Fruit fly (Drosophila melanogaster) whole organism, prepupa: Measurements from ENCODE around the gene Pen.

ENCODE experiments used
- CG11762 ChIP-seq: fragments of 200-800 bp; sonication (Bioruptor generic); optimal IDR thresholded peaks from 3 replicates; lab custom pipeline; 2016; ENCODE audit warnings: missing biosample characterization, missing genetic modification characterization; ENCODE audit not compliant: insufficient read depth
- CG15336 ChIP-seq: fragments of 200-800 bp; sonication (Bioruptor generic); IDR thresholded peaks from 2 replicates; pipeline ENCODE4 v1.3.6; 2022; ENCODE audit warnings: missing biosample characterization, missing genetic modification characterization
- CG1621 ChIP-seq: fragments of 200-800 bp; sonication (Bioruptor generic); optimal IDR thresholded peaks from 3 replicates; lab custom pipeline; 2018; ENCODE audit warnings: missing biosample characterization, mild to moderate bottlenecking, missing genetic modification characterization
- CG16779 ChIP-seq: fragments of 200-800 bp; sonication (Bioruptor generic); optimal IDR thresholded peaks from 3 replicates; lab custom pipeline; 2017; ENCODE audit warnings: missing biosample characterization, mild to moderate bottlenecking, missing genetic modification characterization
- CG3032 ChIP-seq: fragments of 200-800 bp; optimal IDR thresholded peaks from 2 replicates; lab custom pipeline; 2019; ENCODE audit warnings: missing biosample characterization, mild to moderate bottlenecking, missing genetic modification characterization, moderate library complexity
- CG31627 ChIP-seq: fragments of 200-800 bp; sonication (Bioruptor generic); optimal IDR thresholded peaks from 3 replicates; lab custom pipeline; 2016; ENCODE audit warnings: missing biosample characterization, missing genetic modification characterization
- CG32006 ChIP-seq: fragments of 200-800 bp; sonication (Bioruptor generic); optimal IDR thresholded peaks from 3 replicates; lab custom pipeline; 2017; ENCODE audit warnings: missing biosample characterization, mild to moderate bottlenecking, missing genetic modification characterization
- CG34406 ChIP-seq: fragments of 200-800 bp; sonication (Bioruptor generic); optimal IDR thresholded peaks from 3 replicates; lab custom pipeline; 2016; ENCODE audit warnings: missing biosample characterization, missing genetic modification characterization
- CG4318 ChIP-seq: fragments of 200-800 bp; sonication (Bioruptor generic); optimal IDR thresholded peaks from 3 replicates; lab custom pipeline; 2017; ENCODE audit warnings: missing biosample characterization, mild to moderate bottlenecking, missing genetic modification characterization
- CG6163 ChIP-seq: fragments of 200-800 bp; sonication (Bioruptor generic); IDR thresholded peaks from 3 replicates; pipeline ENCODE4 v1.3.6; 2022; ENCODE audit warnings: missing biosample characterization, missing genetic modification characterization
- CG6276 ChIP-seq: fragments of 200-800 bp; sonication (Bioruptor generic); optimal IDR thresholded peaks from 2 replicates; lab custom pipeline; 2017; ENCODE audit warnings: missing biosample characterization, mild to moderate bottlenecking, missing genetic modification characterization
- CG6792 ChIP-seq: fragments of 200-800 bp; sonication (Bioruptor generic); optimal IDR thresholded peaks from 3 replicates; lab custom pipeline; 2016; ENCODE audit warnings: missing biosample characterization, missing genetic modification characterization
- CG6854 ChIP-seq: fragments of 200-800 bp; sonication (Bioruptor generic); optimal IDR thresholded peaks from 2 replicates; lab custom pipeline; 2017; ENCODE audit warnings: missing biosample characterization, mild to moderate bottlenecking, missing genetic modification characterization
- CG8119 ChIP-seq: fragments of 200-800 bp; sonication (Bioruptor generic); IDR thresholded peaks from 3 replicates; pipeline ENCODE4 v1.3.6; 2022; ENCODE audit warnings: missing biosample characterization, missing genetic modification characterization
- CG8319 ChIP-seq: fragments of 200-800 bp; sonication (Bioruptor generic); optimal IDR thresholded peaks from 3 replicates; lab custom pipeline; 2016; ENCODE audit warnings: missing biosample characterization, missing genetic modification characterization
- CG8632 ChIP-seq: fragments of 200-800 bp; sonication (Bioruptor generic); optimal IDR thresholded peaks from 3 replicates; lab custom pipeline; 2016; ENCODE audit warnings: missing biosample characterization, missing genetic modification characterization
- Eip93F ChIP-seq: fragments of 200-800 bp; sonication (Bioruptor generic); optimal IDR thresholded peaks from 2 replicates; lab custom pipeline; 2016; ENCODE audit warnings: missing biosample characterization, mild to moderate bottlenecking, missing genetic modification characterization
- Gug ChIP-seq: fragments of 200-800 bp; sonication (Bioruptor generic); IDR thresholded peaks from 2 replicates; pipeline ENCODE4 v1.3.6; 2022; ENCODE audit warnings: missing biosample characterization, missing genetic modification characterization
- Hr39 ChIP-seq: fragments of 200-800 bp; sonication (Bioruptor generic); optimal IDR thresholded peaks from 2 replicates; lab custom pipeline; 2016; ENCODE audit warnings: missing biosample characterization, missing genetic modification characterization
- Hr4 ChIP-seq: fragments of 200-800 bp; sonication (Bioruptor generic); optimal IDR thresholded peaks from 3 replicates; lab custom pipeline; 2016; ENCODE audit warnings: missing biosample characterization, missing genetic modification characterization
- Lpt ChIP-seq: fragments of 200-800 bp; sonication (Bioruptor generic); optimal IDR thresholded peaks from 3 replicates; lab custom pipeline; 2016; ENCODE audit warnings: missing biosample characterization, missing genetic modification characterization
- Met ChIP-seq: fragments of 200-800 bp; sonication (Bioruptor generic); optimal IDR thresholded peaks from 3 replicates; lab custom pipeline; 2016; ENCODE audit warnings: missing biosample characterization, missing genetic modification characterization
- OdsH ChIP-seq: fragments of 200-800 bp; sonication (Bioruptor generic); optimal IDR thresholded peaks from 3 replicates; lab custom pipeline; 2016; ENCODE audit warnings: missing biosample characterization, missing genetic modification characterization
- Smox ChIP-seq: fragments of 200-800 bp; sonication (Bioruptor generic); optimal IDR thresholded peaks from 3 replicates; lab custom pipeline; 2016; ENCODE audit warnings: missing biosample characterization, missing genetic modification characterization
- Sox102F ChIP-seq: fragments of 200-800 bp; sonication (Bioruptor generic); optimal IDR thresholded peaks from 2 replicates; lab custom pipeline; 2016; ENCODE audit warnings: missing biosample characterization, mild to moderate bottlenecking, missing genetic modification characterization
- Sox14 ChIP-seq: fragments of 200-800 bp; sonication (Bioruptor generic); optimal IDR thresholded peaks from 3 replicates; lab custom pipeline; 2016; ENCODE audit warnings: missing biosample characterization, missing genetic modification characterization
- Sox15 ChIP-seq: fragments of 200-800 bp; sonication (Bioruptor generic); optimal IDR thresholded peaks from 3 replicates; lab custom pipeline; 2016; ENCODE audit warnings: missing biosample characterization, missing genetic modification characterization
- achi ChIP-seq: fragments of 200-800 bp; sonication (Bioruptor generic); optimal IDR thresholded peaks from 3 replicates; lab custom pipeline; 2016; ENCODE audit warnings: missing biosample characterization, missing genetic modification characterization
- acj6 ChIP-seq: fragments of 200-800 bp; sonication (Bioruptor generic); optimal IDR thresholded peaks from 3 replicates; lab custom pipeline; 2016; ENCODE audit warnings: missing biosample characterization, missing genetic modification characterization
- cyc ChIP-seq: fragments of 200-800 bp; sonication (Bioruptor generic); optimal IDR thresholded peaks from 3 replicates; lab custom pipeline; 2016; ENCODE audit warnings: missing biosample characterization, missing genetic modification characterization
- dsx ChIP-seq: fragments of 200-800 bp; optimal IDR thresholded peaks from 3 replicates; lab custom pipeline; 2019; ENCODE audit warnings: missing biosample characterization, mild to moderate bottlenecking, missing genetic modification characterization, moderate library complexity; ENCODE audit not compliant: poor library complexity, severe bottlenecking
- eg ChIP-seq: fragments of 200-800 bp; sonication (Bioruptor generic); IDR thresholded peaks from 3 replicates; pipeline ENCODE4 v1.3.6; 2022; ENCODE audit warnings: missing biosample characterization, missing genetic modification characterization
- esn ChIP-seq: fragments of 200-800 bp; sonication (Bioruptor generic); optimal IDR thresholded peaks from 2 replicates; lab custom pipeline; 2016; ENCODE audit warnings: missing biosample characterization, mild to moderate bottlenecking, missing genetic modification characterization, moderate library complexity
- fd59A ChIP-seq: fragments of 200-800 bp; sonication (Bioruptor generic); optimal IDR thresholded peaks from 2 replicates; lab custom pipeline; 2017; ENCODE audit warnings: missing biosample characterization, mild to moderate bottlenecking, missing genetic modification characterization, missing genetic modification reagents
- lz ChIP-seq: fragments of 200-800 bp; sonication (Bioruptor generic); optimal IDR thresholded peaks from 3 replicates; lab custom pipeline; 2016; ENCODE audit warnings: missing biosample characterization, missing genetic modification characterization
- pdm3 ChIP-seq: fragments of 200-800 bp; sonication (Bioruptor generic); optimal IDR thresholded peaks from 3 replicates; lab custom pipeline; 2016; ENCODE audit warnings: missing biosample characterization, missing genetic modification characterization
- spab ChIP-seq: fragments of 200-800 bp; sonication (Bioruptor generic); optimal IDR thresholded peaks from 2 replicates; lab custom pipeline; 2017; ENCODE audit warnings: missing biosample characterization, mild to moderate bottlenecking, missing genetic modification characterization, missing genetic modification reagents
- svp ChIP-seq: fragments of 200-800 bp; sonication (Bioruptor generic); peaks from one replicate; lab custom pipeline; 2016; ENCODE audit warnings: missing biosample characterization, missing genetic modification characterization
- topi ChIP-seq: fragments of 200-800 bp; sonication (Bioruptor generic); optimal IDR thresholded peaks from 3 replicates; lab custom pipeline; 2016; ENCODE audit warnings: missing biosample characterization, missing genetic modification characterization
- vri ChIP-seq: fragments of 200-800 bp; sonication (Bioruptor generic); optimal IDR thresholded peaks from 3 replicates; lab custom pipeline; 2016; ENCODE audit warnings: missing biosample characterization, mild to moderate bottlenecking, missing genetic modification characterization

Pen gene

dm6 chr2L:10061276-10061675 lies 4.6 kb downstream of the Pen start:
- peak; percentile 6 for TF ChIP-seq Hr4
- 0 out of 3 replicates have a peak, but pooled peaks have one; percentile 37 for TF ChIP-seq eg (GFP tag; lab: Robert Waterston, UW)
- peak; percentile 23 for TF ChIP-seq svp
- peak; percentile 14 for TF ChIP-seq CG32006 (GFP tag; lab: Kevin White, UChicago)
- TF ChIP-seq acj6 (GFP tag; lab: Kevin White, UChicago): no peak
- TF ChIP-seq CG15336 (GFP tag; lab: Robert Waterston, UW): no peak

- TF ChIP-seq CG15336 (GFP tag; lab: Robert Waterston, UW): no peak
- no peak for TF ChIP-seq CG11762 (GFP tag; lab: Kevin White, UChicago)
- no peak for TF ChIP-seq CG6276
- TF ChIP-seq Met (GFP tag; lab: Kevin White, UChicago): no peak
- no peak for TF ChIP-seq OdsH (GFP tag; lab: Kevin White, UChicago)
- no peak for TF ChIP-seq topi (GFP tag; lab: Kevin White, UChicago)
- TF ChIP-seq pdm3 (GFP tag; lab: Kevin White, UChicago): no peak
- no peak for TF ChIP-seq Hr39 (GFP tag; lab: Kevin White, UChicago)
- TF ChIP-seq CG4318 (GFP tag; lab: Kevin White, UChicago): no peak
- no peak for TF ChIP-seq CG6792 (GFP tag; lab: Kevin White, UChicago)
- no peak for TF ChIP-seq CG8119
- TF ChIP-seq achi (GFP tag; lab: Kevin White, UChicago): no peak
- no peak for TF ChIP-seq vri
- no peak for TF ChIP-seq Smox (GFP tag; lab: Kevin White, UChicago)
- TF ChIP-seq CG31627 (GFP tag; lab: Kevin White, UChicago): no peak
- no peak for TF ChIP-seq svp
- TF ChIP-seq CG8319 (GFP tag; lab: Kevin White, UChicago): no peak
- TF ChIP-seq spab (GFP tag; lab: Kevin White, UChicago): no peak
- no peak for TF ChIP-seq Sox102F (GFP tag; lab: Kevin White, UChicago)
Measured at dm6 chr2L:10064754-10065153, 8.1 kb downstream of the Pen start.

- TF ChIP-seq topi (GFP tag; lab: Kevin White, UChicago): no peak
- TF ChIP-seq Met (GFP tag; lab: Kevin White, UChicago): no peak
- no peak for TF ChIP-seq Eip93F
- TF ChIP-seq CG1621 (tag; lab: Kevin White, UChicago): no peak
- TF ChIP-seq svp: no peak
- no peak for TF ChIP-seq spab (GFP tag; lab: Kevin White, UChicago)
- no peak for TF ChIP-seq lz (GFP tag; lab: Kevin White, UChicago)
- TF ChIP-seq CG8319 (GFP tag; lab: Kevin White, UChicago): no peak
- no peak for TF ChIP-seq CG4318 (GFP tag; lab: Kevin White, UChicago)
- no peak for TF ChIP-seq esn (GFP tag; lab: Kevin White, UChicago)
- TF ChIP-seq CG6276: no peak
- no peak for TF ChIP-seq fd59A (GFP tag; lab: Kevin White, UChicago)
- no peak for TF ChIP-seq CG6792 (GFP tag; lab: Kevin White, UChicago)
- no peak for TF ChIP-seq Lpt (GFP tag; lab: Kevin White, UChicago)
- TF ChIP-seq CG34406 (GFP tag; lab: Kevin White, UChicago): no peak
- TF ChIP-seq Sox14 (GFP tag; lab: Kevin White, UChicago): no peak
- TF ChIP-seq cyc (GFP tag; lab: Kevin White, UChicago): no peak
- TF ChIP-seq CG16779 (tag; lab: Kevin White, UChicago): no peak
Measured at dm6 chr2L:10092289-10092688, 35.6 kb downstream of the Pen start, which contains the start of gene CG13133. Gene CG13133 (minus strand): TSS chr2L:10092389.

- TF ChIP-seq CG15336 (GFP tag; lab: Robert Waterston, UW) (no peak), lz (GFP tag; lab: Kevin White, UChicago) (no peak), Sox14 (GFP tag; lab: Kevin White, UChicago) (no peak), CG8632 (GFP tag; lab: Kevin White, UChicago) (no peak), CG11762 (GFP tag; lab: Kevin White, UChicago) (no peak), CG6163 (GFP tag; lab: Robert Waterston, UW) (no peak), Gug (GFP tag; lab: Robert Waterston, UW) (no peak), CG3032 (tag; lab: Kevin White, UChicago) (no peak), CG31627 (GFP tag; lab: Kevin White, UChicago) (no peak), CG16779 (tag; lab: Kevin White, UChicago) (no peak), CG6854 (GFP tag; lab: Kevin White, UChicago) (no peak), Sox15 (no peak), vri (no peak), CG6792 (GFP tag; lab: Kevin White, UChicago) (no peak), dsx (GFP tag; lab: Kevin White, UChicago) (no peak), CG8119 (no peak)
- TF ChIP-seq, all 60 proteins: peak for 0
Measured at dm6 chr2L:10093788-10094187, 37.1 kb downstream of the Pen start, which contains the start of gene CG34109. Gene CG34109 (plus strand): TSS chr2L:10094088.
